Worm (Caenorhabditis elegans) whole organism, midembryonic: Measurements from ENCODE around the gene B0001.2.
"Not testable (repeated sequence)": the region's sequence is repeated elsewhere in the genome, so short reads cannot be mapped to it uniquely, and the experiment has no call there.

Experiments
- cog-1 ChIP-seq: sonication (generic microtip); optimal IDR thresholded peaks from 2 replicates; lab custom pipeline; 2016; ENCODE audit warnings: missing genetic modification characterization, missing compliant biosample characterization
- klf-2 ChIP-seq: fragments of 200-800 bp; sonication (Bioruptor generic); conservative IDR thresholded peaks from 2 replicates; pipeline ENCODE4 v1.3.6; 2022; ENCODE audit warnings: missing genetic modification reagents, missing genetic modification characterization, missing compliant biosample characterization
- ztf-23 ChIP-seq: fragments of 200-800 bp; sonication (Bioruptor generic); IDR thresholded peaks from 2 replicates; pipeline ENCODE4 v1.3.6; 2022; ENCODE audit warnings: missing genetic modification reagents, missing genetic modification characterization, missing compliant biosample characterization

DNA sequence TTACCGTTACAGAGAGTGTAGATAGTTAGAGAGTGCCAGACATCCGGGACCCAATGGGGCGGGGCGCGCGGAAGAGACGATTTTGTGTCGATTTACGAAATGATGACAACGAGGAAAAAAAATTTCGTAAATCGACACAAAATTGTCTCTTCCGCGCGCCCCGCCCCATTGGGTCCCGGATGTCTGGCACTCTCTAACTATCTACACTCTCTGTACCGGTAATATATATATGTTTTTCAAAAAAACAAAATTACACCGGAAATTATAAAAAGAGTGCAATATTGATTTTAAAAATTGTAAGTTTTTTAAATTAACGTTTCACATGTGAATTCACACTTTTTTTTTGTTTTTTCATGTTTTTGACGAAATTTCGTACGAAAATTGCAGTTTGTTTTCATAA lies 12.7 kb downstream of the B0001.2 start, which contains the start of gene B0001.4:
- not testable (repeated sequence) for TF ChIP-seq klf-2 (GFP tag; lab: Robert Waterston, UW); ztf-23 (GFP tag; lab: Robert Waterston, UW); cog-1 (tag; lab: Kevin White, UChicago)
